Worm (Caenorhabditis elegans): ENCODE measurements around the gene C46C2.2.

ce11 chrIV:9259687-9260086 lies 42.2 kb downstream of the C46C2.2 start, which contains the start of gene Y11D7A.10:
- TF ChIP-seq egl-27 (tag; optimal IDR thresholded peaks at IDR 0.05) (no peak), ama-1 (optimal IDR thresholded peaks at IDR 0.05) (no peak), lin-39 (tag; optimal IDR thresholded peaks at IDR 0.05) (no peak), fkh-10 (GFP tag; optimal IDR thresholded peaks at IDR 0.05) (no peak), unc-62 (GFP tag; optimal IDR thresholded peaks at IDR 0.05) (no peak), nhr-23 (tag; optimal IDR thresholded peaks at IDR 0.05) (no peak), pha-4 (tag; optimal IDR thresholded peaks at IDR 0.05) (no peak), fkh-2 (tag; optimal IDR thresholded peaks at IDR 0.05) (no peak), elt-2 (tag; optimal IDR thresholded peaks at IDR 0.05) (no peak), nhr-67 (tag; optimal IDR thresholded peaks at IDR 0.05) (no peak), nhr-12 (tag; optimal IDR thresholded peaks at IDR 0.05) (no peak)
